Fruit fly (Drosophila melanogaster) whole organism, embryonic: ENCODE results near the gene CG12948.
A peak's percentile ranks its signal among the peaks of the same experiment; 100 is the strongest.

Experiments used
- Ada2b ChIP-seq: fragments of 200-800 bp; sonication (Bioruptor generic); IDR thresholded peaks from 2 replicates; pipeline ENCODE4 v1.3.6; 2022; ENCODE audit warnings: missing biosample characterization, missing genetic modification characterization
- BEAF-32 ChIP-seq: fragments of 200-800 bp; sonication (Bioruptor generic); optimal IDR thresholded peaks from 3 replicates; lab custom pipeline; 2017; ENCODE audit warnings: missing biosample characterization, missing genetic modification characterization, mild to moderate bottlenecking, moderate library complexity, missing genetic modification reagents
- Blimp-1 ChIP-seq: fragments of 200-800 bp; sonication (Bioruptor generic); optimal IDR thresholded peaks from 3 replicates; lab custom pipeline; 2018; ENCODE audit warnings: missing biosample characterization, missing genetic modification characterization, mild to moderate bottlenecking, moderate library complexity, missing genetic modification reagents
- CG10543 ChIP-seq: fragments of 200-800 bp; sonication (Bioruptor generic); optimal IDR thresholded peaks from 3 replicates; lab custom pipeline; 2017; ENCODE audit warnings: missing biosample characterization, mild to moderate bottlenecking, missing genetic modification characterization, moderate library complexity
- CG11504 ChIP-seq: fragments of 200-800 bp; sonication (Bioruptor generic); optimal IDR thresholded peaks from 3 replicates; lab custom pipeline; 2019; ENCODE audit warnings: missing biosample characterization, mild to moderate bottlenecking, missing genetic modification characterization, moderate library complexity
- CG11695 ChIP-seq: fragments of 200-800 bp; sonication (Bioruptor generic); IDR thresholded peaks from 3 replicates; pipeline ENCODE4 v1.3.6; 2022; ENCODE audit warnings: missing biosample characterization, missing genetic modification characterization
- CG12155 ChIP-seq: fragments of 200-800 bp; sonication (Bioruptor generic); optimal IDR thresholded peaks from 3 replicates; lab custom pipeline; 2016; ENCODE audit warnings: missing biosample characterization, missing genetic modification characterization
- CG12744 ChIP-seq: fragments of 200-800 bp; sonication (Bioruptor generic); optimal IDR thresholded peaks from 2 replicates; lab custom pipeline; 2016; ENCODE audit warnings: missing biosample characterization, missing genetic modification characterization
- CG14710 ChIP-seq: fragments of 200-800 bp; sonication (Bioruptor generic); optimal IDR thresholded peaks from 3 replicates; lab custom pipeline; 2019; ENCODE audit warnings: missing biosample characterization, mild to moderate bottlenecking, missing genetic modification characterization, moderate library complexity
- CG14965 ChIP-seq: fragments of 200-800 bp; sonication (Bioruptor generic); optimal IDR thresholded peaks from 2 replicates; lab custom pipeline; 2016; ENCODE audit warnings: missing biosample characterization, missing genetic modification characterization, borderline replicate concordance
- CG15269 ChIP-seq: fragments of 200-800 bp; sonication (Bioruptor generic); optimal IDR thresholded peaks from 2 replicates; lab custom pipeline; 2018; ENCODE audit warnings: missing biosample characterization, mild to moderate bottlenecking, missing genetic modification characterization, moderate library complexity
- CG1603 ChIP-seq: fragments of 200-800 bp; sonication (Bioruptor generic); optimal IDR thresholded peaks from 2 replicates; lab custom pipeline; 2019; ENCODE audit warnings: missing biosample characterization, mild to moderate bottlenecking, missing genetic modification characterization, moderate library complexity
- CG16779 ChIP-seq: fragments of 200-800 bp; sonication (Bioruptor generic); IDR thresholded peaks from 2 replicates; pipeline ENCODE4 v1.3.6; 2022; ENCODE audit warnings: missing biosample characterization, missing genetic modification characterization
- CG3163 ChIP-seq: fragments of 200-800 bp; sonication (Bioruptor generic); optimal IDR thresholded peaks from 3 replicates; lab custom pipeline; 2016; ENCODE audit warnings: missing biosample characterization, missing genetic modification characterization
- CG32532 ChIP-seq: fragments of 200-800 bp; sonication (Bioruptor generic); IDR thresholded peaks from 2 replicates; pipeline ENCODE4 v1.3.6; 2022; ENCODE audit warnings: missing biosample characterization, missing genetic modification characterization
- CG32772 ChIP-seq: fragments of 200-800 bp; sonication (Bioruptor generic); IDR thresholded peaks from 2 replicates; pipeline ENCODE4 v1.3.6; 2022; ENCODE audit warnings: missing biosample characterization, missing genetic modification characterization
- CG4404 ChIP-seq: fragments of 200-800 bp; sonication (Bioruptor generic); IDR thresholded peaks from 2 replicates; pipeline ENCODE4 v1.3.6; 2022; ENCODE audit warnings: missing biosample characterization, missing genetic modification characterization
- CG6683 ChIP-seq: fragments of 200-800 bp; sonication (Bioruptor generic); optimal IDR thresholded peaks from 2 replicates; lab custom pipeline; 2017; ENCODE audit warnings: missing biosample characterization, mild to moderate bottlenecking, missing genetic modification characterization, missing genetic modification reagents
- CG6854 ChIP-seq: fragments of 200-800 bp; sonication (Bioruptor generic); optimal IDR thresholded peaks from 3 replicates; lab custom pipeline; 2017; ENCODE audit warnings: missing biosample characterization, mild to moderate bottlenecking, missing genetic modification characterization
- CG7839 ChIP-seq: fragments of 200-800 bp; sonication (Bioruptor generic); optimal IDR thresholded peaks from 3 replicates; lab custom pipeline; 2018; ENCODE audit warnings: missing biosample characterization, mild to moderate bottlenecking, missing genetic modification characterization, moderate library complexity
- CG9437 ChIP-seq: fragments of 200-800 bp; sonication (Bioruptor generic); optimal IDR thresholded peaks from 2 replicates; lab custom pipeline; 2018; ENCODE audit warnings: missing biosample characterization, mild to moderate bottlenecking, missing genetic modification characterization
- CHES-1-like ChIP-seq: fragments of 200-800 bp; sonication (Bioruptor generic); optimal IDR thresholded peaks from 2 replicates; lab custom pipeline; 2016; ENCODE audit warnings: missing biosample characterization, missing genetic modification characterization
- Dek ChIP-seq: fragments of 200-800 bp; sonication (Bioruptor generic); optimal IDR thresholded peaks from 3 replicates; lab custom pipeline; 2019; ENCODE audit warnings: missing biosample characterization, mild to moderate bottlenecking, missing genetic modification characterization, moderate library complexity
- H15 ChIP-seq: fragments of 200-800 bp; sonication (Bioruptor generic); IDR thresholded peaks from 3 replicates; pipeline ENCODE4 v1.3.6; 2022; ENCODE audit warnings: missing biosample characterization, missing genetic modification characterization
- Hey ChIP-seq: fragments of 200-800 bp; sonication (Bioruptor generic); optimal IDR thresholded peaks from 3 replicates; lab custom pipeline; 2018; ENCODE audit warnings: missing biosample characterization, mild to moderate bottlenecking, missing genetic modification characterization
- Hr39 ChIP-seq: fragments of >200 bp; optimal IDR thresholded peaks from 2 replicates; lab custom pipeline; 2017
- Kr ChIP-seq: fragments of 200-800 bp; sonication (Bioruptor generic); optimal IDR thresholded peaks from 2 replicates; lab custom pipeline; 2017; ENCODE audit warnings: missing biosample characterization, mild to moderate bottlenecking, missing genetic modification characterization
- MTF-1 ChIP-seq: fragments of 200-800 bp; sonication (Bioruptor generic); optimal IDR thresholded peaks from 2 replicates; lab custom pipeline; 2018; ENCODE audit warnings: missing biosample characterization, mild to moderate bottlenecking, missing genetic modification characterization, borderline replicate concordance
- Mrtf ChIP-seq: fragments of 200-800 bp; sonication (Bioruptor generic); IDR thresholded peaks from 3 replicates; pipeline ENCODE4 v1.3.6; 2022; ENCODE audit warnings: missing biosample characterization, missing genetic modification characterization
- NK7.1 ChIP-seq: fragments of 200-800 bp; sonication (Bioruptor generic); optimal IDR thresholded peaks from 3 replicates; lab custom pipeline; 2016; ENCODE audit warnings: missing biosample characterization, missing genetic modification characterization
- Ravus ChIP-seq: fragments of 200-800 bp; sonication (Bioruptor generic); IDR thresholded peaks from 2 replicates; pipeline ENCODE4 v1.3.6; 2022; ENCODE audit warnings: missing biosample characterization, missing genetic modification characterization
- Vsx1 ChIP-seq: fragments of 200-800 bp; sonication (Bioruptor generic); optimal IDR thresholded peaks from 2 replicates; lab custom pipeline; 2017; ENCODE audit warnings: missing biosample characterization, mild to moderate bottlenecking, missing genetic modification characterization, missing genetic modification reagents
- aop ChIP-seq: fragments of 200-800 bp; sonication (Bioruptor generic); IDR thresholded peaks from 2 replicates; pipeline ENCODE4 v1.3.6; 2022; ENCODE audit warnings: missing biosample characterization, missing genetic modification characterization
- chinmo ChIP-seq: fragments of 200-800 bp; sonication (Bioruptor generic); IDR thresholded peaks from 4 replicates; pipeline ENCODE4 v1.3.6; 2022; ENCODE audit warnings: missing biosample characterization, missing genetic modification characterization; ENCODE audit not compliant: partially characterized antibody
- crp ChIP-seq, 2 experiments: fragments of 200-800 bp; sonication (Bioruptor generic); optimal IDR thresholded peaks; 2 replicates in 1 of 2; 3 replicates in 1 of 2; lab custom pipeline; 2017; ENCODE audit warnings: missing biosample characterization in 2 of 2, missing genetic modification characterization in 2 of 2, mild to moderate bottlenecking in 1 of 2, moderate library complexity in 1 of 2
- dan ChIP-seq: fragments of 200-800 bp; sonication (Bioruptor generic); IDR thresholded peaks from 2 replicates; pipeline ENCODE4 v1.3.6; 2022; ENCODE audit warnings: missing biosample characterization, missing genetic modification characterization
- danr ChIP-seq: fragments of 200-800 bp; sonication (Bioruptor generic); IDR thresholded peaks from 2 replicates; pipeline ENCODE4 v1.3.6; 2022; ENCODE audit warnings: missing biosample characterization, missing genetic modification characterization
- dysf ChIP-seq: fragments of 200-800 bp; sonication (Bioruptor generic); IDR thresholded peaks from 3 replicates; pipeline ENCODE4 v1.3.6; 2022; ENCODE audit warnings: missing biosample characterization, missing genetic modification characterization
- grn ChIP-seq: fragments of 200-800 bp; sonication (Bioruptor generic); optimal IDR thresholded peaks from 3 replicates; lab custom pipeline; 2017; ENCODE audit warnings: missing biosample characterization, missing genetic modification characterization
- gro ChIP-seq: fragments of 200-800 bp; sonication (Bioruptor generic); optimal IDR thresholded peaks from 2 replicates; lab custom pipeline; 2016; ENCODE audit warnings: missing biosample characterization, missing genetic modification characterization
- onecut ChIP-seq: fragments of 200-800 bp; sonication (Bioruptor generic); IDR thresholded peaks from 2 replicates; pipeline ENCODE4 v1.3.6; 2022; ENCODE audit warnings: missing biosample characterization, missing genetic modification characterization
- org-1 ChIP-seq: fragments of 200-800 bp; sonication (Bioruptor generic); optimal IDR thresholded peaks from 2 replicates; lab custom pipeline; 2017; ENCODE audit warnings: missing biosample characterization, missing genetic modification characterization
- pho ChIP-seq: fragments of 200-800 bp; sonication (Bioruptor generic); optimal IDR thresholded peaks from 2 replicates; lab custom pipeline; 2016; ENCODE audit warnings: missing biosample characterization, missing genetic modification characterization
- schlank ChIP-seq: fragments of 200-800 bp; sonication (Bioruptor generic); optimal IDR thresholded peaks from 2 replicates; lab custom pipeline; 2018; ENCODE audit warnings: missing biosample characterization, mild to moderate bottlenecking, missing genetic modification characterization
- sens-2 ChIP-seq: fragments of 200-800 bp; sonication (Bioruptor generic); IDR thresholded peaks from 2 replicates; pipeline ENCODE4 v1.3.6; 2022; ENCODE audit warnings: missing biosample characterization, missing genetic modification characterization
- seq ChIP-seq: fragments of 200-800 bp; sonication (Bioruptor generic); IDR thresholded peaks from 2 replicates; pipeline ENCODE4 v1.3.6; 2022; ENCODE audit warnings: missing biosample characterization, missing genetic modification characterization
- stc ChIP-seq: fragments of 200-800 bp; sonication (Bioruptor generic); IDR thresholded peaks from 2 replicates; pipeline ENCODE4 v1.3.6; 2022; ENCODE audit warnings: missing biosample characterization, missing genetic modification characterization
- trh ChIP-seq: fragments of 200-800 bp; sonication (Bioruptor generic); optimal IDR thresholded peaks from 2 replicates; lab custom pipeline; 2016; ENCODE audit warnings: missing biosample characterization, missing genetic modification characterization
- ttk ChIP-seq: fragments of 200-800 bp; sonication (Bioruptor generic); IDR thresholded peaks from 2 replicates; pipeline ENCODE4 v2.1.2; 2022; ENCODE audit warnings: missing biosample characterization, missing genetic modification characterization
- vvl ChIP-seq: fragments of 200-800 bp; sonication (Bioruptor generic); IDR thresholded peaks from 2 replicates; pipeline ENCODE4 v1.3.6; 2022; ENCODE audit warnings: missing biosample characterization, missing genetic modification characterization
- zen ChIP-seq: fragments of 200-800 bp; sonication (Bioruptor generic); optimal IDR thresholded peaks from 3 replicates; lab custom pipeline; 2018; ENCODE audit warnings: missing biosample characterization, mild to moderate bottlenecking, missing genetic modification characterization, moderate library complexity

Gene CG12948

DNA sequence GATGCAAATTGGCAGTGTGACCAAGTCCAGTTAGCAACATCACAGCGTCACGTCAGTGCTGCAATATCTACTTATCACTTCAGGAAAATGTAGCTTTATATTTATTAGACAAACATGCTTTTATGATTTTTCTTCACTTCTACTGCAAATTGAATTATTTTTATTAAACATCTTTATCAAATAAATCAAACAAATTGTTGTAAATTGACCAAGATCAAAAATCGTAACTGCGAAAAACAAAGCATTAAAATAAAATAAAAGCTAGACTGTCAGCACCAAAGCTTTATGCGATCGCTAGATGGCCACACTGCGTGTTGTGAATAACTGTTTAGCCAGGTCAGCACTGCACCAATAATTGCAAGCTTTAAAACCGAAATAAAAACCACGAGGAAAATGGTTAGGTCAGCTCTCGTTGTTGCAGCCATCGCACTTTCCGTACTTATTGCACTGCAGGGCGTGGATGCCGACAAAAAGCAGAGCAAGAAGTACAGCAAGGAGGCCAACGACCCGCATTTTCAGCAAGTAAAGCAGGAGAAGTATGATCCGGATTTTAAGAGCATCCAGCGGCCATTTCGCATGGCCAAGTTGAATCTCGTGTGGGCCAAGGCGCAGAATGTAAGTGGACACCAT is 43.7 kb upstream of the CG12948 start, which contains the start of the genes CG12945 and CG8507 (continued):
- TF ChIP-seq crp (GFP tag; optimal IDR thresholded peaks at IDR 0.05; lab: Kevin White, UChicago), result peak in 1 of 2 experiments; percentile 8
- TF ChIP-seq Ada2b (GFP tag; lab: Robert Waterston, UW), result no peak
- TF ChIP-seq CG6683 (GFP tag; lab: Kevin White, UChicago), result no peak
- no peak for TF ChIP-seq CG3163
- TF ChIP-seq Dek (tag; lab: Kevin White, UChicago), result peak; percentile 50
- TF ChIP-seq seq (GFP tag; lab: Robert Waterston, UW), result no peak
- no peak for TF ChIP-seq NK7.1
- peak; percentile 25 for TF ChIP-seq zen
- TF ChIP-seq CG16779 (GFP tag; lab: Robert Waterston, UW), result no peak
- TF ChIP-seq CG10543 (GFP tag; lab: Kevin White, UChicago), result no peak
- peak; percentile 37; the same call in 1 of the 2 replicates for TF ChIP-seq CG4404 (GFP tag; lab: Robert Waterston, UW)
- peak; percentile 43 for TF ChIP-seq CG12744 (GFP tag; lab: Kevin White, UChicago)
- no peak for TF ChIP-seq ttk (GFP tag; lab: Robert Waterston, UW)
- TF ChIP-seq dysf (GFP tag; lab: Robert Waterston, UW), result peak; percentile 34; the same call in 1 of the 3 replicates
- no peak for TF ChIP-seq chinmo (GFP tag; lab: Robert Waterston, UW)
- TF ChIP-seq aop (GFP tag; lab: Robert Waterston, UW), result no peak
- TF ChIP-seq CG11504, result no peak
- TF ChIP-seq Kr (GFP tag; lab: Kevin White, UChicago), result no peak
- no peak for TF ChIP-seq Hr39 (lab: Kevin White, UChicago)
- no peak for TF ChIP-seq Vsx1 (GFP tag; lab: Kevin White, UChicago)
- TF ChIP-seq Mrtf (GFP tag; lab: Robert Waterston, UW), result no peak
- TF ChIP-seq CG15269 (tag; lab: Kevin White, UChicago), result no peak
- TF ChIP-seq org-1 (GFP tag; lab: Kevin White, UChicago), result no peak
- TF ChIP-seq CG32772 (GFP tag; lab: Robert Waterston, UW), result no peak
- TF ChIP-seq BEAF-32, result peak; percentile 52
- peak; percentile 28 for TF ChIP-seq Blimp-1 (GFP tag; lab: Kevin White, UChicago)
- TF ChIP-seq Hey (tag; lab: Kevin White, UChicago), result no peak
- TF ChIP-seq MTF-1 (GFP tag; lab: Kevin White, UChicago), result no peak
- TF ChIP-seq onecut (GFP tag; lab: Robert Waterston, UW), result no peak
- TF ChIP-seq gro, result no peak
- TF ChIP-seq CG9437 (GFP tag; lab: Kevin White, UChicago), result peak; percentile 33
- no peak for TF ChIP-seq schlank (tag; lab: Kevin White, UChicago)
- TF ChIP-seq CG14965 (GFP tag; lab: Kevin White, UChicago), result no peak
- peak; percentile 70 for TF ChIP-seq CG14710 (tag; lab: Kevin White, UChicago)
- TF ChIP-seq CG11695 (GFP tag; lab: Robert Waterston, UW), result no peak
- TF ChIP-seq H15 (GFP tag; lab: Robert Waterston, UW), result no peak
- TF ChIP-seq Ravus (GFP tag; lab: Robert Waterston, UW), result no peak
- TF ChIP-seq CG12155, result peak; percentile 35
- no peak for TF ChIP-seq stc
- TF ChIP-seq danr (GFP tag; lab: Robert Waterston, UW), result no peak
- peak; percentile 33 for TF ChIP-seq pho
- no peak; the same call in 1 of the 2 replicates for TF ChIP-seq CG32532 (GFP tag; lab: Robert Waterston, UW)
- TF ChIP-seq CG1603 (tag; lab: Kevin White, UChicago), result peak; percentile 32
- no peak for TF ChIP-seq trh (GFP tag; lab: Kevin White, UChicago)
- TF ChIP-seq CG7839 (tag; lab: Kevin White, UChicago), result no peak
- peak; percentile 31; the same call in 1 of the 2 replicates for TF ChIP-seq vvl (GFP tag; lab: Robert Waterston, UW)
- peak; percentile 54 for TF ChIP-seq CHES-1-like (GFP tag; lab: Kevin White, UChicago)
- no peak for TF ChIP-seq grn
- no peak for TF ChIP-seq dan
- TF ChIP-seq sens-2 (GFP tag; lab: Robert Waterston, UW), result no peak
- no peak for TF ChIP-seq CG6854 (GFP tag; lab: Kevin White, UChicago)
